Worm (Caenorhabditis elegans): ENCODE data around the gene ttr-32.

DNA sequence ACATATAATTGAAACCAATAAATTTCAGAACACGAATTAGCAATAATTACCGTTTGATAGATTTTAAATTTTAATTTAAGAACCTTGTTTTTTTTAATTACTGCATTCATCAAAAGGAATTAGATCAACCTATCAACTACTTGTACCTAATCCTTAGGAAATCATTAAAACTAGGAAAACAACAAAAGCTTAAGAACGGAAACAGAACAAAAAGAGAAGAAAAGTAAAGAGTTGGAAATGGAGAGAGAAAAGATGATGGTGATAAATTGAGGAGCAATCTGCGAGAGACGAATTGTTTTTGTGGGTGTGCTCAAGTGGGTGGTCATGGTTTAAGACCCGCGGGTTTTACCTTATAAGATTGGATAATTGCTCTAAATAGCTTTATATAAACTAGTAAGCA, 30.9 kb upstream of the ttr-32 start:
- TF ChIP-seq ref-1 (GFP tag; conservative IDR thresholded peaks at IDR 0.05) (no peak), klf-2 (GFP tag; conservative IDR thresholded peaks at IDR 0.05) (no peak), T22C8.4 (GFP tag; IDR thresholded peaks at IDR 0.05) (no peak), cog-1 (tag; optimal IDR thresholded peaks at IDR 0.05) (no peak), med-1 (GFP tag; optimal IDR thresholded peaks at IDR 0.05; ENCODE audit: insufficient read depth) (no peak)
